Worm (Caenorhabditis elegans) whole organism, L2 larva: ENCODE data around the gene sre-27.

Experiments
- aly-2 ChIP-seq: fragments of 150-350 bp; optimal IDR thresholded peaks from 2 replicates; lab custom pipeline; 2014; ENCODE audit warnings: missing biosample characterization, missing genetic modification characterization
- ama-1 ChIP-seq: fragments of 150-350 bp; optimal IDR thresholded peaks from 2 replicates; lab custom pipeline; 2018; ENCODE audit warnings: inconsistent platforms
- gmeb-1 ChIP-seq: fragments of 150-350 bp; optimal IDR thresholded peaks from 2 replicates; lab custom pipeline; 2014; ENCODE audit warnings: missing biosample characterization, missing genetic modification characterization
- lsy-2 ChIP-seq, 2 experiments: fragments of 150-350 bp in 1 of 2; sonication (generic microtip) in 1 of 2; optimal IDR thresholded peaks; 2 replicates each; lab custom pipeline; 2014 to 2017; ENCODE audit warnings: missing biosample characterization in 2 of 2, missing genetic modification characterization in 2 of 2
- mdl-1 ChIP-seq, 2 experiments: fragments of 150-350 bp in 1 of 2; sonication (generic microtip) in 1 of 2; optimal IDR thresholded peaks; 2 replicates each; lab custom pipeline; 2017; ENCODE audit warnings: missing biosample characterization in 2 of 2, missing genetic modification characterization in 2 of 2
- nhr-12 ChIP-seq: fragments of 150-350 bp; optimal IDR thresholded peaks from 2 replicates; lab custom pipeline; 2014; ENCODE audit warnings: missing biosample characterization, missing genetic modification characterization
- nhr-237 ChIP-seq: fragments of 150-350 bp; optimal IDR thresholded peaks from 2 replicates; lab custom pipeline; 2014; ENCODE audit warnings: missing biosample characterization, missing genetic modification characterization
- nhr-6 ChIP-seq: fragments of 150-350 bp; optimal IDR thresholded peaks from 2 replicates; lab custom pipeline; 2014; ENCODE audit warnings: missing biosample characterization, missing genetic modification characterization
- unc-62 ChIP-seq: fragments of 150-350 bp; optimal IDR thresholded peaks from 2 replicates; lab custom pipeline; 2014; ENCODE audit warnings: missing biosample characterization, missing genetic modification reagents, missing genetic modification characterization
- ztf-4 ChIP-seq: fragments of 150-350 bp; optimal IDR thresholded peaks from 2 replicates; lab custom pipeline; 2014; ENCODE audit warnings: missing biosample characterization, missing genetic modification characterization

DNA sequence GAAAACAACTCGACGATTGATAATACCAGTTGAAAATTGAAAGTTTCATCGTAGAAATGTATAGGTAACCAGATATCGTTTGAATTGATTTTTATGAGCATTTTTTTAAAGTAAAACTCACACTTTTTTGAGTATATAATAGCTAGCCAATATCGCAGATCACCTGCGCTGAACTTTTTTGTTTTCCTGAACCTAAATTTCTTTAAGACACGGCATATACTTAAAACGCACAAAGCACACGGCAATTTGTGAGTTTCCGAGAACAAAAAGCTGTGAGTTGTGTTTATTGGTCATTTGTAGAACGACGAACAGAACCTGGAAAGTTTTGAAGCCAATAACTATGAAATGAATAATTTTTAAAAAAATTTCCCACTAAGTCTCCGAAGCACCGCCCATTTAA, 15.6 kb downstream of the sre-27 start, which contains the start of gene sre-29:
- TF ChIP-seq lsy-2 (tag; optimal IDR thresholded peaks at IDR 0.05; lab: Kevin White, UChicago) (no peak), nhr-237 (tag; lab: Kevin White, UChicago) (no peak), ztf-4 (tag; lab: Kevin White, UChicago) (no peak), mdl-1 (tag; optimal IDR thresholded peaks at IDR 0.05; lab: Kevin White, UChicago) (no peak), nhr-12 (tag; lab: Kevin White, UChicago) (no peak), nhr-6 (tag; lab: Kevin White, UChicago) (no peak), unc-62 (no peak), gmeb-1 (tag; lab: Kevin White, UChicago) (no peak), aly-2 (tag; lab: Kevin White, UChicago) (no peak), ama-1 (lab: Kevin White, UChicago) (no peak)
